Worm (Caenorhabditis elegans) whole organism, L4 larva: ENCODE measurements around the gene str-173.
A peak's percentile ranks its signal among the peaks of the same experiment; 100 is the strongest.

Source experiments
- D1046.2 ChIP-seq: fragments of 200-800 bp; sonication (Bioruptor generic); IDR thresholded peaks from 2 replicates; pipeline ENCODE4 v1.3.6; 2022; ENCODE audit warnings: missing genetic modification characterization, missing compliant biosample characterization
- F10B5.3 ChIP-seq: sonication (generic microtip); optimal IDR thresholded peaks from 2 replicates; lab custom pipeline; 2016; ENCODE audit warnings: mild to moderate bottlenecking, missing genetic modification characterization, missing compliant biosample characterization
- F49E8.2 ChIP-seq: sonication (generic microtip); optimal IDR thresholded peaks from 2 replicates; lab custom pipeline; 2016; ENCODE audit warnings: missing compliant biosample characterization, mild to moderate bottlenecking, missing genetic modification characterization, borderline replicate concordance
- R02D3.7 ChIP-seq: fragments of 150-350 bp; sonication (generic microtip); optimal IDR thresholded peaks from 3 replicates; lab custom pipeline; 2014; ENCODE audit warnings: missing biosample characterization, missing genetic modification characterization
- Y105C5A.15 ChIP-seq: fragments of 200-800 bp; sonication (Bioruptor generic); IDR thresholded peaks from 2 replicates; pipeline ENCODE4 v1.3.6; 2022; ENCODE audit warnings: missing genetic modification characterization, missing compliant biosample characterization
- Y48G9A.11 ChIP-seq: fragments of 200-800 bp; sonication (Bioruptor generic); IDR thresholded peaks from 2 replicates; pipeline ENCODE4 v1.3.6; 2022; ENCODE audit warnings: missing genetic modification reagents, missing genetic modification characterization, missing compliant biosample characterization
- ZK337.2 ChIP-seq: fragments of 200-800 bp; sonication (Bioruptor generic); IDR thresholded peaks from 2 replicates; pipeline ENCODE4 v1.3.6; 2022; ENCODE audit warnings: missing genetic modification reagents, missing genetic modification characterization, missing compliant biosample characterization
- ZK546.5 ChIP-seq, 2 experiments: sonication (generic microtip); optimal IDR thresholded peaks; 2 replicates each; lab custom pipeline; 2017; ENCODE audit warnings: missing biosample characterization in 2 of 2, missing genetic modification characterization in 2 of 2
- ceh-20 ChIP-seq: fragments of 200-800 bp; sonication (Bioruptor generic); IDR thresholded peaks from 2 replicates; pipeline ENCODE4 v1.3.6; 2022; ENCODE audit warnings: missing genetic modification reagents, missing genetic modification characterization, missing compliant biosample characterization
- ceh-62 ChIP-seq: sonication (generic microtip); optimal IDR thresholded peaks from 2 replicates; lab custom pipeline; 2017; ENCODE audit warnings: missing biosample characterization, missing genetic modification characterization
- ceh-82 ChIP-seq: sonication (generic microtip); optimal IDR thresholded peaks from 2 replicates; lab custom pipeline; 2017; ENCODE audit warnings: missing biosample characterization, missing genetic modification characterization
- cey-2 ChIP-seq: sonication (generic microtip); optimal IDR thresholded peaks from 3 replicates; lab custom pipeline; 2017; ENCODE audit warnings: missing genetic modification characterization, mild to moderate bottlenecking, missing compliant biosample characterization, antibody characterized with exemption, borderline replicate concordance; ENCODE audit not compliant: insufficient read depth
- ctbp-1 ChIP-seq: fragments of 200-800 bp; sonication (Bioruptor generic); IDR thresholded peaks from 2 replicates; pipeline ENCODE4 v1.3.6; 2022; ENCODE audit warnings: missing genetic modification reagents, missing genetic modification characterization, missing compliant biosample characterization
- daf-8 ChIP-seq: fragments of 200-800 bp; sonication (Bioruptor generic); IDR thresholded peaks from 2 replicates; pipeline ENCODE4 v1.3.6; 2022; ENCODE audit warnings: missing genetic modification characterization, missing compliant biosample characterization
- dmd-9 ChIP-seq: fragments of 200-800 bp; sonication (Bioruptor generic); IDR thresholded peaks from 2 replicates; pipeline ENCODE4 v1.3.6; 2022; ENCODE audit warnings: missing genetic modification reagents, missing genetic modification characterization, missing compliant biosample characterization
- egl-27 ChIP-seq: sonication (generic microtip); optimal IDR thresholded peaks from 3 replicates; lab custom pipeline; 2017; ENCODE audit warnings: missing biosample characterization, missing genetic modification reagents, missing genetic modification characterization
- egl-43 ChIP-seq: fragments of 200-800 bp; sonication (Bioruptor generic); IDR thresholded peaks from 2 replicates; pipeline ENCODE4 v1.3.6; 2022; ENCODE audit warnings: missing genetic modification reagents, missing genetic modification characterization, missing compliant biosample characterization
- fos-1 ChIP-seq: fragments of 150-350 bp; optimal IDR thresholded peaks from 2 replicates; lab custom pipeline; 2014; ENCODE audit warnings: missing biosample characterization, missing genetic modification characterization
- hif-1 ChIP-seq, 2 experiments: sonication (generic microtip); optimal IDR thresholded peaks; 2 replicates each; lab custom pipeline; 2016 to 2017; ENCODE audit warnings: missing compliant biosample characterization in 2 of 2, missing genetic modification characterization in 2 of 2, missing genetic modification reagents in 2 of 2, missing genotype in 2 of 2, mild to moderate bottlenecking in 1 of 2
- hlh-11 ChIP-seq: fragments of 200-800 bp; sonication (Bioruptor generic); optimal IDR thresholded peaks from 2 replicates; lab custom pipeline; 2018; ENCODE audit warnings: mild to moderate bottlenecking, missing genetic modification characterization, missing compliant biosample characterization
- hlh-30 ChIP-seq: sonication (generic microtip); optimal IDR thresholded peaks from 2 replicates; lab custom pipeline; 2017; ENCODE audit warnings: antibody characterized with exemption, mild to moderate bottlenecking, missing genetic modification characterization, missing compliant biosample characterization; ENCODE audit not compliant: insufficient read depth
- lim-7 ChIP-seq: fragments of 200-800 bp; sonication (Bioruptor generic); IDR thresholded peaks from 2 replicates; pipeline ENCODE4 v1.3.6; 2022; ENCODE audit warnings: missing genetic modification characterization, missing compliant biosample characterization
- lin-13 ChIP-seq: fragments of 150-350 bp; optimal IDR thresholded peaks from 2 replicates; lab custom pipeline; 2014; ENCODE audit warnings: missing biosample characterization, missing genetic modification reagents, missing genetic modification characterization
- mdl-1 ChIP-seq, 2 experiments: fragments of 150-350 bp in 1 of 2; sonication (generic microtip) in 1 of 2; optimal IDR thresholded peaks; 2 replicates each; lab custom pipeline; 2014 to 2017; ENCODE audit warnings: missing biosample characterization in 2 of 2, missing genetic modification characterization in 2 of 2
- mep-1 ChIP-seq: fragments of 150-350 bp; sonication (generic microtip); optimal IDR thresholded peaks from 3 replicates; lab custom pipeline; 2014; ENCODE audit warnings: missing biosample characterization, missing genetic modification characterization
- nhr-10 ChIP-seq: fragments of 150-350 bp; optimal IDR thresholded peaks from 2 replicates; lab custom pipeline; 2014; ENCODE audit warnings: missing biosample characterization, missing genetic modification characterization
- nhr-25 ChIP-seq: sonication (generic microtip); optimal IDR thresholded peaks from 2 replicates; lab custom pipeline; 2017; ENCODE audit warnings: missing genetic modification characterization, mild to moderate bottlenecking, missing compliant biosample characterization, antibody characterized with exemption, moderate library complexity, borderline replicate concordance; ENCODE audit not compliant: insufficient read depth
- nhr-28 ChIP-seq: fragments of 150-350 bp; optimal IDR thresholded peaks from 2 replicates; lab custom pipeline; 2014; ENCODE audit warnings: missing biosample characterization, missing genetic modification characterization
- nhr-77 ChIP-seq: fragments of 150-350 bp; optimal IDR thresholded peaks from 2 replicates; lab custom pipeline; 2014; ENCODE audit warnings: missing biosample characterization, missing genetic modification characterization
- php-3 ChIP-seq: fragments of 200-800 bp; sonication (Bioruptor generic); IDR thresholded peaks from 2 replicates; pipeline ENCODE4 v1.3.6; 2022; ENCODE audit warnings: missing genetic modification reagents, missing genetic modification characterization, missing compliant biosample characterization
- sdz-12 ChIP-seq: fragments of 200-800 bp; sonication (Bioruptor generic); optimal IDR thresholded peaks from 2 replicates; lab custom pipeline; 2018; ENCODE audit warnings: mild to moderate bottlenecking, missing genetic modification characterization, missing compliant biosample characterization
- snpc-1.2 ChIP-seq: fragments of 200-800 bp; sonication (Bioruptor generic); IDR thresholded peaks from 2 replicates; pipeline ENCODE4 v1.3.6; 2022; ENCODE audit warnings: missing genetic modification reagents, missing genetic modification characterization, missing compliant biosample characterization
- snpc-4 ChIP-seq: fragments of 150-350 bp; optimal IDR thresholded peaks from 2 replicates; lab custom pipeline; 2014; ENCODE audit warnings: missing biosample characterization, missing genetic modification characterization
- zfp-2 ChIP-seq: sonication (generic microtip); optimal IDR thresholded peaks from 2 replicates; lab custom pipeline; 2016; ENCODE audit warnings: mild to moderate bottlenecking, missing genetic modification characterization, missing compliant biosample characterization
- ztf-11 ChIP-seq: fragments of 150-350 bp; optimal IDR thresholded peaks from 2 replicates; lab custom pipeline; 2014; ENCODE audit warnings: missing biosample characterization, missing genetic modification characterization
- ztf-7 ChIP-seq: fragments of 150-350 bp; optimal IDR thresholded peaks from 2 replicates; lab custom pipeline; 2014; ENCODE audit warnings: missing biosample characterization, missing genetic modification characterization

str-173 gene

DNA sequence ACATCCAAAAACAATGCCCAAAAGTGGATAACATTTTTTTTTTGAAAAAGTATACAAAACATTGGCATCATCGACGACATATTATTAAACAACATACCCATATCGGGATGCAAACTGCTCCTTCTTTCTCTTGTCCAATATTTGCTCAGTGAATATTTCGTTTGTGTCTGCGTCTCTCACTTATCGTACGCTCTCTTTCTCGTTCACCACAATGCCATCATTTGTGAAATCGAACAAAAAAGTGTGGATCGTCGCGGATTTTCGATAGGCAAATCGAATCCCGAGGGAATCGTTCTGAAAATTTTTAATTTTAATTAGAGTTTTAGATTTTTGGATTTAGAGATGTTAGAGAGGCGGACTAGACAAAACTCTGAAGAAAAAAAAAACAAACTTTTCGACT lies 14.8 kb upstream of the str-173 start, which contains the start of gene tat-2:
Gene tat-2, minus strand, starts transcription at position 101 of the 400 bp plus-strand sequence.
- TF ChIP-seq zfp-2 (tag; lab: Kevin White, UChicago) (no peak), ceh-20 (GFP tag; lab: Robert Waterston, UW) (no peak), ztf-11 (no peak), F49E8.2 (tag; lab: Kevin White, UChicago) (no peak), Y105C5A.15 (GFP tag; lab: Robert Waterston, UW) (no peak), R02D3.7 (no peak), nhr-77 (tag; lab: Kevin White, UChicago) (no peak), nhr-25 (no peak), php-3 (GFP tag; lab: Robert Waterston, UW) (no peak), ctbp-1 (GFP tag; lab: Robert Waterston, UW) (no peak), ztf-7 (tag; lab: Kevin White, UChicago) (no peak), sdz-12 (GFP tag; lab: Kevin White, UChicago) (no peak), hif-1 (tag; optimal IDR thresholded peaks at IDR 0.05; lab: Kevin White, UChicago) (no peak), fos-1 (no peak), dmd-9 (GFP tag; lab: Robert Waterston, UW) (no peak), lin-13 (no peak), ZK546.5 (tag; optimal IDR thresholded peaks at IDR 0.05; lab: Kevin White, UChicago) (no peak), snpc-4 (tag; lab: Kevin White, UChicago) (no peak)

ce11 chrIV:4856195-4856594 lies 5.4 kb upstream of the str-173 start, which contains the start of gene Y17G9A.2:
TSS of gene Y17G9A.2 (minus strand) at chrIV:4856295.
- no peak for TF ChIP-seq mdl-1 (tag; optimal IDR thresholded peaks at IDR 0.05; lab: Kevin White, UChicago)
- TF ChIP-seq, all 104 proteins: peak for 0

- TF ChIP-seq egl-43 (GFP tag; lab: Robert Waterston, UW) = no peak
- no peak for TF ChIP-seq hlh-11
- TF ChIP-seq ceh-82 (tag; lab: Kevin White, UChicago) = no peak
- no peak for TF ChIP-seq php-3 (GFP tag; lab: Robert Waterston, UW)
- no peak for TF ChIP-seq egl-27 (tag; lab: Kevin White, UChicago)
- no peak for TF ChIP-seq ZK337.2 (GFP tag; lab: Robert Waterston, UW)
- no peak for TF ChIP-seq ZK546.5 (tag; optimal IDR thresholded peaks at IDR 0.05; lab: Kevin White, UChicago)
- no peak for TF ChIP-seq dmd-9 (GFP tag; lab: Robert Waterston, UW)
- no peak for TF ChIP-seq D1046.2 (GFP tag; lab: Robert Waterston, UW)
- no peak for TF ChIP-seq Y48G9A.11 (GFP tag; lab: Robert Waterston, UW)
- no peak for TF ChIP-seq nhr-10 (tag; lab: Kevin White, UChicago)
- no peak for TF ChIP-seq ztf-11
- TF ChIP-seq F49E8.2 (tag; lab: Kevin White, UChicago) = no peak
- no peak for TF ChIP-seq ctbp-1 (GFP tag; lab: Robert Waterston, UW)
- TF ChIP-seq hlh-30 (tag; lab: Kevin White, UChicago) = no peak
- TF ChIP-seq nhr-28 (tag; lab: Kevin White, UChicago) = no peak
- TF ChIP-seq lim-7 (GFP tag; lab: Robert Waterston, UW) = no peak
- no peak for TF ChIP-seq mep-1 (tag; lab: Kevin White, UChicago)
Observed at ce11 chrIV:4858573-4858972, 3.0 kb upstream of the str-173 start, which contains the start of gene Y17G9A.3. TSS of gene Y17G9A.3 (minus strand) at chrIV:4858673.

DNA sequence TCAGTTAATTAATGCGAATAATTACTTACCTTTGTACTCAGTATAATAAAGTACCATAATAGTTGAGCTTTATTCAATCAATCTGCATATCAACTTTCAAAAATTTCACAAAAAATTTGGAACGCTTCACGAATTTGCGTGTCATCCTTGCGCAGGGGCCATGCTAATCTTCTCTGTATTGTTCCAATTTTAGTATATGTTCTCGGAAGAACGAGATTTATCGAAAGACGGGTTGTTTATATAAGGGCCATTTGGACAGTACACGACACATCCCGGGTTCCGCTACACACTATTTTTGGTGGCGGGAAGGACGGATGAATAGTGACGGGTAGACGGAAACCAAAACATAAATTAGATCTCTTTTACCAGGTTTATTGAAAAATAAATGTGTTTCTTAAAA lies 3.0 kb downstream of the str-173 start:
- TF ChIP-seq snpc-1.2 (GFP tag; lab: Robert Waterston, UW) = peak; percentile 94
- no peak for TF ChIP-seq daf-8
- TF ChIP-seq cey-2 (tag; lab: Kevin White, UChicago) = no peak
- no peak for TF ChIP-seq ceh-62
- no peak for TF ChIP-seq fos-1
- no peak for TF ChIP-seq F10B5.3 (tag; lab: Kevin White, UChicago)
- TF ChIP-seq ctbp-1 (GFP tag; lab: Robert Waterston, UW) = no peak
- TF ChIP-seq nhr-25 = no peak
- TF ChIP-seq, all 104 proteins: peak for 1
